Fruit fly (Drosophila melanogaster) whole organism, prepupa: ENCODE data around the gene CG16854.

Source experiments
- CG10631 ChIP-seq: fragments of 200-800 bp; sonication (Bioruptor generic); optimal IDR thresholded peaks from 2 replicates; lab custom pipeline; 2016; ENCODE audit warnings: missing biosample characterization, missing genetic modification characterization
- CG10669 ChIP-seq: fragments of 200-800 bp; sonication (Bioruptor generic); optimal IDR thresholded peaks from 3 replicates; lab custom pipeline; 2018; ENCODE audit warnings: missing biosample characterization, mild to moderate bottlenecking, missing genetic modification characterization, moderate library complexity
- CG11902 ChIP-seq: fragments of 200-800 bp; sonication (Bioruptor generic); optimal IDR thresholded peaks from 3 replicates; lab custom pipeline; 2016; ENCODE audit warnings: missing biosample characterization, missing genetic modification characterization
- CG15336 ChIP-seq: fragments of 200-800 bp; sonication (Bioruptor generic); IDR thresholded peaks from 2 replicates; pipeline ENCODE4 v1.3.6; 2022; ENCODE audit warnings: missing biosample characterization, missing genetic modification characterization
- CG1621 ChIP-seq: fragments of 200-800 bp; sonication (Bioruptor generic); optimal IDR thresholded peaks from 3 replicates; lab custom pipeline; 2018; ENCODE audit warnings: missing biosample characterization, mild to moderate bottlenecking, missing genetic modification characterization
- CG16779 ChIP-seq: fragments of 200-800 bp; sonication (Bioruptor generic); optimal IDR thresholded peaks from 3 replicates; lab custom pipeline; 2017; ENCODE audit warnings: missing biosample characterization, mild to moderate bottlenecking, missing genetic modification characterization
- CG3032 ChIP-seq: fragments of 200-800 bp; optimal IDR thresholded peaks from 2 replicates; lab custom pipeline; 2019; ENCODE audit warnings: missing biosample characterization, mild to moderate bottlenecking, missing genetic modification characterization, moderate library complexity
- CG31627 ChIP-seq: fragments of 200-800 bp; sonication (Bioruptor generic); optimal IDR thresholded peaks from 3 replicates; lab custom pipeline; 2016; ENCODE audit warnings: missing biosample characterization, missing genetic modification characterization
- CG32006 ChIP-seq: fragments of 200-800 bp; sonication (Bioruptor generic); optimal IDR thresholded peaks from 3 replicates; lab custom pipeline; 2017; ENCODE audit warnings: missing biosample characterization, mild to moderate bottlenecking, missing genetic modification characterization
- CG34406 ChIP-seq: fragments of 200-800 bp; sonication (Bioruptor generic); optimal IDR thresholded peaks from 3 replicates; lab custom pipeline; 2016; ENCODE audit warnings: missing biosample characterization, missing genetic modification characterization
- CG3919 ChIP-seq: fragments of 200-800 bp; sonication (Bioruptor generic); optimal IDR thresholded peaks from 3 replicates; lab custom pipeline; 2016; ENCODE audit warnings: missing biosample characterization, missing genetic modification characterization
- CG4318 ChIP-seq: fragments of 200-800 bp; sonication (Bioruptor generic); optimal IDR thresholded peaks from 3 replicates; lab custom pipeline; 2017; ENCODE audit warnings: missing biosample characterization, mild to moderate bottlenecking, missing genetic modification characterization
- CG6163 ChIP-seq: fragments of 200-800 bp; sonication (Bioruptor generic); IDR thresholded peaks from 3 replicates; pipeline ENCODE4 v1.3.6; 2022; ENCODE audit warnings: missing biosample characterization, missing genetic modification characterization
- CG6276 ChIP-seq: fragments of 200-800 bp; sonication (Bioruptor generic); optimal IDR thresholded peaks from 2 replicates; lab custom pipeline; 2017; ENCODE audit warnings: missing biosample characterization, mild to moderate bottlenecking, missing genetic modification characterization
- CG6792 ChIP-seq: fragments of 200-800 bp; sonication (Bioruptor generic); optimal IDR thresholded peaks from 3 replicates; lab custom pipeline; 2016; ENCODE audit warnings: missing biosample characterization, missing genetic modification characterization
- CG6808 ChIP-seq: fragments of 200-800 bp; sonication (Bioruptor generic); optimal IDR thresholded peaks from 3 replicates; lab custom pipeline; 2017; ENCODE audit warnings: missing biosample characterization, missing genetic modification characterization, mild to moderate bottlenecking, moderate library complexity, missing genetic modification reagents
- CG6854 ChIP-seq: fragments of 200-800 bp; sonication (Bioruptor generic); optimal IDR thresholded peaks from 2 replicates; lab custom pipeline; 2017; ENCODE audit warnings: missing biosample characterization, mild to moderate bottlenecking, missing genetic modification characterization
- CG7368 ChIP-seq: fragments of 200-800 bp; sonication (Bioruptor generic); optimal IDR thresholded peaks from 3 replicates; lab custom pipeline; 2016; ENCODE audit warnings: missing biosample characterization, missing genetic modification characterization
- CG8319 ChIP-seq: fragments of 200-800 bp; sonication (Bioruptor generic); optimal IDR thresholded peaks from 3 replicates; lab custom pipeline; 2016; ENCODE audit warnings: missing biosample characterization, missing genetic modification characterization
- CG8632 ChIP-seq: fragments of 200-800 bp; sonication (Bioruptor generic); optimal IDR thresholded peaks from 3 replicates; lab custom pipeline; 2016; ENCODE audit warnings: missing biosample characterization, missing genetic modification characterization
- Eip78C ChIP-seq: fragments of 200-800 bp; sonication (Bioruptor generic); peaks from one replicate; lab custom pipeline; 2016; ENCODE audit warnings: missing biosample characterization, missing genetic modification characterization
- Eip93F ChIP-seq: fragments of 200-800 bp; sonication (Bioruptor generic); optimal IDR thresholded peaks from 2 replicates; lab custom pipeline; 2016; ENCODE audit warnings: missing biosample characterization, mild to moderate bottlenecking, missing genetic modification characterization
- Ets96B ChIP-seq: fragments of 200-800 bp; optimal IDR thresholded peaks from 2 replicates; lab custom pipeline; 2019; ENCODE audit warnings: missing biosample characterization, mild to moderate bottlenecking, missing genetic modification characterization, moderate library complexity
- Gug ChIP-seq: fragments of 200-800 bp; sonication (Bioruptor generic); IDR thresholded peaks from 2 replicates; pipeline ENCODE4 v1.3.6; 2022; ENCODE audit warnings: missing biosample characterization, missing genetic modification characterization
- Lpt ChIP-seq: fragments of 200-800 bp; sonication (Bioruptor generic); optimal IDR thresholded peaks from 3 replicates; lab custom pipeline; 2016; ENCODE audit warnings: missing biosample characterization, missing genetic modification characterization
- Met ChIP-seq: fragments of 200-800 bp; sonication (Bioruptor generic); optimal IDR thresholded peaks from 3 replicates; lab custom pipeline; 2016; ENCODE audit warnings: missing biosample characterization, missing genetic modification characterization
- OdsH ChIP-seq: fragments of 200-800 bp; sonication (Bioruptor generic); optimal IDR thresholded peaks from 3 replicates; lab custom pipeline; 2016; ENCODE audit warnings: missing biosample characterization, missing genetic modification characterization
- Smox ChIP-seq: fragments of 200-800 bp; sonication (Bioruptor generic); optimal IDR thresholded peaks from 3 replicates; lab custom pipeline; 2016; ENCODE audit warnings: missing biosample characterization, missing genetic modification characterization
- Sox102F ChIP-seq: fragments of 200-800 bp; sonication (Bioruptor generic); optimal IDR thresholded peaks from 2 replicates; lab custom pipeline; 2016; ENCODE audit warnings: missing biosample characterization, mild to moderate bottlenecking, missing genetic modification characterization
- Sox14 ChIP-seq: fragments of 200-800 bp; sonication (Bioruptor generic); optimal IDR thresholded peaks from 3 replicates; lab custom pipeline; 2016; ENCODE audit warnings: missing biosample characterization, missing genetic modification characterization
- Sox15 ChIP-seq: fragments of 200-800 bp; sonication (Bioruptor generic); optimal IDR thresholded peaks from 3 replicates; lab custom pipeline; 2016; ENCODE audit warnings: missing biosample characterization, missing genetic modification characterization
- achi ChIP-seq: fragments of 200-800 bp; sonication (Bioruptor generic); optimal IDR thresholded peaks from 3 replicates; lab custom pipeline; 2016; ENCODE audit warnings: missing biosample characterization, missing genetic modification characterization
- acj6 ChIP-seq: fragments of 200-800 bp; sonication (Bioruptor generic); optimal IDR thresholded peaks from 3 replicates; lab custom pipeline; 2016; ENCODE audit warnings: missing biosample characterization, missing genetic modification characterization
- dsx ChIP-seq: fragments of 200-800 bp; optimal IDR thresholded peaks from 3 replicates; lab custom pipeline; 2019; ENCODE audit warnings: missing biosample characterization, mild to moderate bottlenecking, missing genetic modification characterization, moderate library complexity; ENCODE audit not compliant: poor library complexity, severe bottlenecking
- esn ChIP-seq: fragments of 200-800 bp; sonication (Bioruptor generic); optimal IDR thresholded peaks from 2 replicates; lab custom pipeline; 2016; ENCODE audit warnings: missing biosample characterization, mild to moderate bottlenecking, missing genetic modification characterization, moderate library complexity
- fd59A ChIP-seq: fragments of 200-800 bp; sonication (Bioruptor generic); optimal IDR thresholded peaks from 2 replicates; lab custom pipeline; 2017; ENCODE audit warnings: missing biosample characterization, mild to moderate bottlenecking, missing genetic modification characterization, missing genetic modification reagents
- fd85E ChIP-seq: fragments of 200-800 bp; sonication (Bioruptor generic); optimal IDR thresholded peaks from 3 replicates; lab custom pipeline; 2016; ENCODE audit warnings: missing biosample characterization, missing genetic modification characterization
- fkh ChIP-seq: fragments of 200-800 bp; sonication (Bioruptor generic); optimal IDR thresholded peaks from 3 replicates; lab custom pipeline; 2017; ENCODE audit warnings: missing biosample characterization, mild to moderate bottlenecking, missing genetic modification characterization, moderate library complexity
- net ChIP-seq: fragments of 200-800 bp; sonication (Bioruptor generic); optimal IDR thresholded peaks from 3 replicates; lab custom pipeline; 2016; ENCODE audit warnings: missing biosample characterization, missing genetic modification characterization
- pdm3 ChIP-seq: fragments of 200-800 bp; sonication (Bioruptor generic); optimal IDR thresholded peaks from 3 replicates; lab custom pipeline; 2016; ENCODE audit warnings: missing biosample characterization, missing genetic modification characterization
- salr ChIP-seq, 2 experiments: fragments of 200-800 bp; sonication (Bioruptor generic); optimal IDR thresholded peaks; 3 replicates each; lab custom pipeline; 2016 to 2018; ENCODE audit warnings: missing biosample characterization in 2 of 2, missing genetic modification characterization in 2 of 2, mild to moderate bottlenecking in 1 of 2
- svp ChIP-seq: fragments of 200-800 bp; sonication (Bioruptor generic); peaks from one replicate; lab custom pipeline; 2016; ENCODE audit warnings: missing biosample characterization, missing genetic modification characterization
- topi ChIP-seq: fragments of 200-800 bp; sonication (Bioruptor generic); optimal IDR thresholded peaks from 3 replicates; lab custom pipeline; 2016; ENCODE audit warnings: missing biosample characterization, missing genetic modification characterization

CG16854 gene

DNA sequence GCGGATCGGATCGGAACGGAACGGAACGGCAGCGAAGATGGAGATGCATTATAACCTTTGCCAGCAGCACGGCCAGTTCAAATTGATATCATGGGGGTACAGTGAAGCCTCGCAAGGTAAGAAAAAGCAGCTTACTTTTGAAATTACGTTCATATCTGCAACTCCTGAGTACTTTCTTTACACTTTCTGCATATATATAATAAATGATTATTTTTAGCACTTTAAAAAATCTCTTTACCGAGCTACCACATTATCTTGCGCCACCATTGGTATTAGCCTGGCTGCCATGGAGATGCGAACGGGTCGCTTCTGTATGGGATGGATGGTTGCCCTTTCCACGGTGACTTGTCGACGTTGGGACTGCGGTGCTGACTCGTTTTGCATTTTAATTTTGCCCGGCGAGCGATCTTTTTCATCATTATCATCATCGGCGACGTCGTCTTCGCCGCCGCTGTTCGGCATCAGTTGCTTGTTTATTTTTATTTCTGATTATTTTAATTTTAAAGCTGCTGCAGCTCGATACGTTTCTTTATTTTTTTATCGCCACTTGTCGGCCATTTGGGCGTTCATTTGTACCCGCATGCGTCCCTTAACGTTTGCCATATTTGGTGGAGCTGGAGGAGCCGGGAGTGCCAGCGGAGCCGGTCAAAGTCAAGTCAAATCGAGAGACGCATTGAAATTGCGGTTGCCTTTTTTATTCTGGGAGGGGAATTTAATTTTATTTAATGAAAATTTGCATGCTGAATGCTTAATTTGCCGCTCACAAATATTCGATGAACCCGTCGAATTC lies 33.3 kb upstream of the CG16854 start (continued):
- TF ChIP-seq Ets96B (tag; lab: Kevin White, UChicago) (peak; percentile 91), CG6854 (GFP tag; lab: Kevin White, UChicago) (peak; percentile 84), achi (GFP tag; lab: Kevin White, UChicago) (peak; percentile 88), esn (GFP tag; lab: Kevin White, UChicago) (peak; percentile 93), acj6 (GFP tag; lab: Kevin White, UChicago) (peak; percentile 94), fd85E (peak; percentile 79), CG16779 (peak; percentile 73), CG8319 (GFP tag; lab: Kevin White, UChicago) (peak; percentile 93), CG15336 (GFP tag; lab: Robert Waterston, UW) (peak; percentile 47; the same call in 1 of the 2 replicates), topi (peak; percentile 92), svp (peak; percentile 100), Lpt (GFP tag; lab: Kevin White, UChicago) (peak; percentile 58), net (GFP tag; lab: Kevin White, UChicago) (peak; percentile 85), fd59A (GFP tag; lab: Kevin White, UChicago) (peak; percentile 89), Eip78C (GFP tag; lab: Kevin White, UChicago) (peak; percentile 98), OdsH (GFP tag; lab: Kevin White, UChicago) (peak; percentile 92), CG6808 (peak; percentile 90), Met (GFP tag; lab: Kevin White, UChicago) (peak; percentile 94), CG7368 (GFP tag; lab: Kevin White, UChicago) (peak; percentile 85), Gug (GFP tag; lab: Robert Waterston, UW) (peak; percentile 66), Sox102F (peak; percentile 91), fkh (no peak)

DNA sequence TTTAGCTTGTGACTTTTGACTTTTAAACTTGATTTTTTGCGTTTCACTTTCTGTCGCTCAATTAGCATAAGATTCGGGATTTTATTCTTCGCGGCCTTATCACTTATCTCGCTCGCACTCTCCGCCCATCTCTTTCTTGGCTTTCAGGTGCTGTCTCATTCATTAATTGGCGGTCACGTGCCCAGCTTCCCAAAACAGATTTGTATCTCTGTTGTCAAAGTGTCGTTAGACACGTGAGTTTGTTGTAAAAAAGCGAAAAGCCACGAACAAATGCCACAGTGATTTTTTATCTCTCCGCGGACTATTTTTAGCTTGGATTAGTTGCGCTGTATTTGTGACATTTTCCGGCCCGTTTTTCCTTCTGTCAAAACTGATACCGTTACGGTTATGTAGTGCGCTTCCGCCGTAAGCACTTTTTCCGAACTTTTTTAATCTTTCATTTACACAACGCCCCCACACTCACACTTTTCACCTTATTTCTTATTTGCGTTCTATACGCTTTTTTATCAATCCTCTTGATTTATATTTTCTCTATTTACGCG lies 29.7 kb upstream of the CG16854 start:
- no peak for TF ChIP-seq CG8632 (GFP tag; lab: Kevin White, UChicago)
- no peak for TF ChIP-seq CG10669 (GFP tag; lab: Kevin White, UChicago)

DNA sequence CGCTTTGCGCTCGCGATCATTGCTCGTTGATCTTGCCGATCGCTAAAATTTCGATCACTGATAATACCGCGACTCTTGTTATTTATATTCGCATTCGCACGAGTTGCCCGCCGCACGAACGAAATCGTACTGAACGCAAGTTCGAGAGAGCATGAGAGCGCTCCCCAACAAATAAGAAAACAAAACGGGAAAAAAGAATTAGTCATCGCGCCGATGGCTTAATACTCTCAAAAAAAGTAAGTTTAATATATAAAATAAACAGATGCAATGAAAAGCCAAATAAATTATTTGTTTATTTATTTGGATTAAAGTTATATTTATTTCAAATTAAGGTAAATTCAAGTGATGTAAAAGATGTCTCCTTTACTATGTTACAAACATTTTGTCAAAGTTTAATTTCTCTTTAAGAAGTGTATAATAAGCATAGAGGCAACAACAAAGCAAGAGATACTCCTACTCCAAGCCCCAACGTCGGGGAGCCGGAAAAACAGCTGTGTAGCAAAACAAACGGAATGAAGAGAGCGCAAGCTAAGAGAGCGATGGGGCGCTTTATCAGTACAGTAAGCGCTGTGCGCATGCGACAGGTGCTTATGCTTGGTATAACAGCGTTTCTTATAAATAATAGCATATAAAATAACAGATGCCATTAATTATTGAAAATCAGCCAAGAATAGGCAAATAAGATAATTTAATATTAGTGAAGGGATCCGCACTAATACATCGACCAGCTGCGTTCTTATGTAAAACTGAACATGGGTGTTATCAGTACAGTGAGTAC lies 29.0 kb upstream of the CG16854 start:
- peak; percentile 94 for TF ChIP-seq svp
- TF ChIP-seq Eip78C (GFP tag; lab: Kevin White, UChicago): peak; percentile 96
- TF ChIP-seq CG6163 (GFP tag; lab: Robert Waterston, UW): peak; percentile 63
- TF ChIP-seq CG6792 (GFP tag; lab: Kevin White, UChicago): peak; percentile 73
- TF ChIP-seq Eip93F (GFP tag; lab: Kevin White, UChicago): no peak
- peak; percentile 66 for TF ChIP-seq CG31627
- TF ChIP-seq CG4318 (GFP tag; lab: Kevin White, UChicago): peak; percentile 23
- TF ChIP-seq salr (GFP tag; optimal IDR thresholded peaks at IDR 0.05; lab: Kevin White, UChicago): peak; percentile 47 to 82
- peak; percentile 80 for TF ChIP-seq CG16779
- peak; percentile 75 for TF ChIP-seq pdm3 (GFP tag; lab: Kevin White, UChicago)
- TF ChIP-seq Smox (GFP tag; lab: Kevin White, UChicago): peak; percentile 68
- TF ChIP-seq CG1621 (tag; lab: Kevin White, UChicago): peak; percentile 40
- peak; percentile 79 for TF ChIP-seq CG3919
- TF ChIP-seq Ets96B (tag; lab: Kevin White, UChicago): peak; percentile 77
- peak; percentile 82 for TF ChIP-seq dsx (GFP tag; lab: Kevin White, UChicago)
- peak; percentile 20; the same call in 1 of the 2 replicates for TF ChIP-seq Gug (GFP tag; lab: Robert Waterston, UW)
- peak; percentile 43 for TF ChIP-seq CG8319 (GFP tag; lab: Kevin White, UChicago)
- TF ChIP-seq CG34406: peak; percentile 78
- peak; percentile 69 for TF ChIP-seq Sox102F
- TF ChIP-seq acj6 (GFP tag; lab: Kevin White, UChicago): peak; percentile 70
- TF ChIP-seq CG10631 (GFP tag; lab: Kevin White, UChicago): peak; percentile 70
- TF ChIP-seq CG3032 (tag; lab: Kevin White, UChicago): peak; percentile 81
- TF ChIP-seq CG6276 (GFP tag; lab: Kevin White, UChicago): peak; percentile 73
- TF ChIP-seq Sox15 (GFP tag; lab: Kevin White, UChicago): peak; percentile 69
- peak; percentile 86 for TF ChIP-seq CG32006 (GFP tag; lab: Kevin White, UChicago)
- TF ChIP-seq topi: peak; percentile 81
- TF ChIP-seq CG11902 (GFP tag; lab: Kevin White, UChicago): peak; percentile 47
- TF ChIP-seq Sox14 (GFP tag; lab: Kevin White, UChicago): peak; percentile 70
- TF ChIP-seq OdsH (GFP tag; lab: Kevin White, UChicago): peak; percentile 79
